Fruit fly (Drosophila melanogaster) whole organism, pupa: Measurements from ENCODE around the gene peb.

Experiments used
- CG10348 ChIP-seq: fragments of 200-800 bp; sonication (Bioruptor generic); IDR thresholded peaks from 2 replicates; pipeline ENCODE4 v1.3.6; 2022; ENCODE audit warnings: missing biosample characterization, missing genetic modification characterization
- CG12605 ChIP-seq: fragments of 200-800 bp; sonication (Bioruptor generic); IDR thresholded peaks from 2 replicates; pipeline ENCODE4 v1.3.6; 2022; ENCODE audit warnings: missing biosample characterization, missing genetic modification characterization
- CG13204 ChIP-seq: fragments of 200-800 bp; sonication (Bioruptor generic); optimal IDR thresholded peaks from 2 replicates; lab custom pipeline; 2018; ENCODE audit warnings: missing biosample characterization, mild to moderate bottlenecking, missing genetic modification characterization, moderate library complexity
- CG14655 ChIP-seq: fragments of 200-800 bp; sonication (Bioruptor generic); optimal IDR thresholded peaks from 3 replicates; lab custom pipeline; 2017; ENCODE audit warnings: mild to moderate bottlenecking, missing biosample characterization, missing genetic modification reagents, missing genetic modification characterization
- CG15710 ChIP-seq: fragments of 200-800 bp; sonication (Bioruptor generic); optimal IDR thresholded peaks from 2 replicates; lab custom pipeline; 2018; ENCODE audit warnings: missing biosample characterization, mild to moderate bottlenecking, missing genetic modification characterization, moderate library complexity
- CG17806 ChIP-seq: fragments of 200-800 bp; sonication (Bioruptor generic); optimal IDR thresholded peaks from 2 replicates; lab custom pipeline; 2018; ENCODE audit warnings: missing biosample characterization, mild to moderate bottlenecking, missing genetic modification characterization, moderate library complexity
- CG32121 ChIP-seq: fragments of 200-800 bp; sonication (Bioruptor generic); IDR thresholded peaks from 2 replicates; pipeline ENCODE4 v1.3.6; 2022; ENCODE audit warnings: missing biosample characterization, missing genetic modification characterization
- CG34367 ChIP-seq: fragments of 200-800 bp; sonication (Bioruptor generic); optimal IDR thresholded peaks from 2 replicates; lab custom pipeline; 2018; ENCODE audit warnings: missing biosample characterization, mild to moderate bottlenecking, missing genetic modification characterization
- CG4496 ChIP-seq: fragments of 200-800 bp; sonication (Bioruptor generic); IDR thresholded peaks from 3 replicates; pipeline ENCODE4 v1.3.6; 2022; ENCODE audit warnings: missing biosample characterization, missing genetic modification characterization
- CG8159 ChIP-seq: fragments of 200-800 bp; sonication (Bioruptor generic); optimal IDR thresholded peaks from 3 replicates; lab custom pipeline; 2018; ENCODE audit warnings: missing biosample characterization, mild to moderate bottlenecking, missing genetic modification characterization, moderate library complexity
- CG8301 ChIP-seq: fragments of 200-800 bp; sonication (Bioruptor generic); optimal IDR thresholded peaks from 2 replicates; lab custom pipeline; 2018; ENCODE audit warnings: missing biosample characterization, mild to moderate bottlenecking, missing genetic modification characterization
- CG9948 ChIP-seq: fragments of 200-800 bp; sonication (Bioruptor generic); optimal IDR thresholded peaks from 2 replicates; lab custom pipeline; 2018; ENCODE audit warnings: missing biosample characterization, mild to moderate bottlenecking, missing genetic modification characterization, moderate library complexity
- D1 ChIP-seq: fragments of 200-800 bp; sonication (Bioruptor generic); optimal IDR thresholded peaks from 2 replicates; lab custom pipeline; 2018; ENCODE audit warnings: missing biosample characterization, mild to moderate bottlenecking, missing genetic modification characterization, moderate library complexity
- EcR ChIP-seq: fragments of 200-800 bp; sonication (Bioruptor generic); optimal IDR thresholded peaks from 3 replicates; lab custom pipeline; 2019; ENCODE audit warnings: missing biosample characterization, missing genetic modification characterization, mild to moderate bottlenecking, moderate library complexity, missing genetic modification reagents
- Ets98B ChIP-seq: fragments of 200-800 bp; sonication (Bioruptor generic); IDR thresholded peaks from 2 replicates; pipeline ENCODE4 v1.3.6; 2022; ENCODE audit warnings: missing biosample characterization, missing genetic modification characterization
- Pif1A ChIP-seq: fragments of 200-800 bp; sonication (Bioruptor generic); optimal IDR thresholded peaks from 3 replicates; lab custom pipeline; 2016; ENCODE audit warnings: missing biosample characterization, missing genetic modification characterization
- Pif1B ChIP-seq: fragments of 200-800 bp; sonication (Bioruptor generic); optimal IDR thresholded peaks from 3 replicates; lab custom pipeline; 2016; ENCODE audit warnings: missing biosample characterization, missing genetic modification characterization
- Snoo ChIP-seq: fragments of 200-800 bp; sonication (Bioruptor generic); optimal IDR thresholded peaks from 3 replicates; lab custom pipeline; 2017; ENCODE audit warnings: missing biosample characterization, mild to moderate bottlenecking, missing genetic modification characterization, inconsistent platforms
- fd96Ca ChIP-seq: fragments of 200-800 bp; sonication (Bioruptor generic); IDR thresholded peaks from 3 replicates; pipeline ENCODE4 v1.3.6; 2022; ENCODE audit warnings: missing biosample characterization, missing genetic modification characterization
- gl ChIP-seq: fragments of 200-800 bp; sonication (Bioruptor generic); optimal IDR thresholded peaks from 2 replicates; lab custom pipeline; 2018; ENCODE audit warnings: missing biosample characterization, mild to moderate bottlenecking, missing genetic modification characterization
- rn ChIP-seq: fragments of 200-800 bp; sonication (Bioruptor generic); IDR thresholded peaks from 2 replicates; pipeline ENCODE4 v1.3.6; 2022; ENCODE audit warnings: missing biosample characterization, missing genetic modification characterization

Gene peb

DNA sequence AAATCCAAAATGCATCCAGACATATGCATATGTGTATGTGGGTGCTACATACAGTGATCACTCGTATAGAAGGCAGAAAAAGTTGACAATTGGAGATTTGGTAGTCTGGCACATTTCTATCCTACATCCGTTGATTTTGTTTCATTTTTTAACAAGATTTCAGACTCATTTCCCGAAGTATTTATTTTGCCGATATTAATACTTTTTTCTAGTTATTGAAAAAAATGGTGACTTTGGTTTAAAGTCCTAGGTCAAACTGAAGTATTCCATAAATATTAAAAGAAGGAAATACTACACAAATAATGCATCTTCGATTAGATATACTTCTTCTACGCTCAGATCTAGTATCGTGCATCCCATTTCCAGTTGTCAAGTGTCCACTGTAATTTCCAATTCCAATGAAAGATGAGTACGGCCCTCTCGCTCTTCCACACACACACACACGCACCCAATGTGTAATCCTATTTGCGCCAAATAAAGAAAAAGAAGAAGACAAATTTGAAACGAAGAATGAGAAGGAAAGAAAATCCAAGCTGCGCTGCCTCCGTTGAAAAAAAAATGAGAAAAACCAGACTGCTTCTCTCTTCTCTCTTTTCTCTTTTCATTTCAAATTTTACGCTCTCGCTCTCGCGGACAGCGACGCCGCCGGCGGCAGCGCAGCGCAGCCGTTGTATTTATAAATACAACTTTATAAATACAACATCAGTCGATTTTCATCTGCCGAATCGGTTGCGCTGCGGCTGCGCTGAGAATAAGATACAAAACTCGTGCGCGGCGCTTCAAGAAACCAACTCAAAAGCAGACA lies at the start of gene peb:
peb (plus strand) TSS at position 700 of the 805 bp plus-strand sequence.
- TF ChIP-seq CG13204 (peak; percentile 32), gl (tag; lab: Kevin White, UChicago) (peak; percentile 47), CG4496 (GFP tag; lab: Robert Waterston, UW) (peak; percentile 63; the same call in 2 of the 3 replicates), CG8301 (no peak), Ets98B (GFP tag; lab: Robert Waterston, UW) (peak; percentile 60), Pif1B (GFP tag; lab: Kevin White, UChicago) (peak; percentile 12), CG10348 (GFP tag; lab: Robert Waterston, UW) (no peak), CG32121 (no peak), CG9948 (no peak), CG8159 (peak; percentile 12), D1 (tag; lab: Kevin White, UChicago) (no peak), CG14655 (GFP tag; lab: Kevin White, UChicago) (peak; percentile 33), Snoo (tag; lab: Kevin White, UChicago) (peak; percentile 54), CG15710 (no peak), Pif1A (peak; percentile 7), CG12605 (GFP tag; lab: Robert Waterston, UW) (peak; percentile 71), CG34367 (tag; lab: Kevin White, UChicago) (peak; percentile 4), rn (GFP tag; lab: Robert Waterston, UW) (no peak), EcR (GFP tag; lab: Kevin White, UChicago) (peak; percentile 27), fd96Ca (GFP tag; lab: Robert Waterston, UW) (peak; percentile 34; the same call in 2 of the 3 replicates), CG17806 (tag; lab: Kevin White, UChicago) (no peak)

dm6 chrX:4571829-4572228 lies 45.5 kb upstream of the peb start, which contains the start of gene CG12684:
Gene CG12684 (minus strand): TSS chrX:4571929.
- TF ChIP-seq CG10348 (GFP tag; lab: Robert Waterston, UW) (no peak), CG15710 (no peak), CG34367 (tag; lab: Kevin White, UChicago) (no peak), CG32121 (no peak), CG12605 (GFP tag; lab: Robert Waterston, UW) (no peak), gl (tag; lab: Kevin White, UChicago) (no peak), CG9948 (no peak), CG4496 (GFP tag; lab: Robert Waterston, UW) (no peak)

DNA sequence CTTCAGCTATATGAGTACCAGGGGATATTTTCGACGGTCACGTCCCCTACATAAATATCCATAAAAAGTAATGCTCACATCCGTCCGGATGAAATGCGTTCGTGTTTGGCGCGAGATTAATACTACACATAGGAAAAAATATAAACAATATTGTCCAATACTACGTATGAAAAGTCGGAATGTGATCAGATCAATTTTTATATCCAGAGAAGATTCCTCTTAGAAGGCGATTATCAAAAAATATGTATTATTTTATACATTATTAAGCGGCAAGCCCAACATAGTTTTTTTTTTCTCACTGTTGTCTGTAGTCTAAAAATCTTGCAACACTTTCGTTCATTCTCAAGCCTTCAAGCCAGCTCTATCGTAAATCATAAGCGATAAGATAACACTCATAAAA lies 43.4 kb upstream of the peb start:
- TF ChIP-seq gl (tag; lab: Kevin White, UChicago) = no peak
- TF ChIP-seq CG8159 = peak; percentile 27
- no peak for TF ChIP-seq CG17806 (tag; lab: Kevin White, UChicago)
- no peak for TF ChIP-seq CG9948
- TF ChIP-seq EcR (GFP tag; lab: Kevin White, UChicago) = no peak

- TF ChIP-seq CG14655 (GFP tag; lab: Kevin White, UChicago) (peak; percentile 31), gl (tag; lab: Kevin White, UChicago) (no peak), CG8301 (no peak), CG13204 (no peak), Pif1B (GFP tag; lab: Kevin White, UChicago) (no peak), EcR (GFP tag; lab: Kevin White, UChicago) (no peak), D1 (tag; lab: Kevin White, UChicago) (no peak), Snoo (tag; lab: Kevin White, UChicago) (no peak), CG15710 (peak; percentile 4), fd96Ca (GFP tag; lab: Robert Waterston, UW) (no peak), CG8159 (peak; percentile 9), CG17806 (tag; lab: Kevin White, UChicago) (no peak), CG10348 (GFP tag; lab: Robert Waterston, UW) (no peak), CG12605 (GFP tag; lab: Robert Waterston, UW) (no peak), rn (GFP tag; lab: Robert Waterston, UW) (no peak), CG9948 (peak; percentile 20), CG4496 (GFP tag; lab: Robert Waterston, UW) (no peak), Pif1A (no peak), Ets98B (GFP tag; lab: Robert Waterston, UW) (no peak), CG34367 (tag; lab: Kevin White, UChicago) (no peak), CG32121 (no peak)
Measured at dm6 chrX:4581769-4582168, 35.6 kb upstream of the peb start.

dm6 chrX:4582422-4582821 lies 34.9 kb upstream of the peb start:
- TF ChIP-seq Ets98B (GFP tag; lab: Robert Waterston, UW) (0 out of 2 replicates have a peak, but pooled peaks have one; percentile 31), Snoo (tag; lab: Kevin White, UChicago) (no peak), CG8301 (peak; percentile 35), CG14655 (GFP tag; lab: Kevin White, UChicago) (peak; percentile 23)

DNA sequence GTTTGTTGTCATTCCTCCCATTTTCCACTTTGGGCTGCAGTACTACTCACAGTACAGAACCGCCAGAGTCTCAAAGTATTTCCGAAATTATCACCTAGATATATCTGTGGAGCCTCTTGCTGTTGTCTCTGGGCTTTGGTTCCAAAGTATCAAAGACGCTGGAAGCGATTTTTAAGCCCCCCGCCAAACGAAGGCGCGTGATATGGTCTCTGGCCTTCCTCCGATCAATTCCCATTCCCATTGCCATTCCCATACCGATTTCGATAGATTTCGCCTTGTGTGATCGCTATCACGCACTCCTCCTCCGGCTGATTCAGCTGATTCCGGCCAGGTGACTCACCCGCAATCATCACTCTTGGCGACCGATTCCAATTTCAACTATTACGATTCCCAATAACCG lies 29.8 kb upstream of the peb start:
- TF ChIP-seq Snoo (tag; lab: Kevin White, UChicago) (no peak), CG13204 (no peak), CG17806 (tag; lab: Kevin White, UChicago) (no peak)
- TF ChIP-seq, all 21 proteins: peak for 0
